Fruit fly (Drosophila melanogaster) whole organism, pupa: ENCODE measurements around the gene daw.

Experiments used
- CG10348 ChIP-seq: fragments of 200-800 bp; sonication (Bioruptor generic); IDR thresholded peaks from 2 replicates; pipeline ENCODE4 v1.3.6; 2022; ENCODE audit warnings: missing biosample characterization, missing genetic modification characterization
- CG12605 ChIP-seq: fragments of 200-800 bp; sonication (Bioruptor generic); IDR thresholded peaks from 2 replicates; pipeline ENCODE4 v1.3.6; 2022; ENCODE audit warnings: missing biosample characterization, missing genetic modification characterization
- CG13204 ChIP-seq: fragments of 200-800 bp; sonication (Bioruptor generic); optimal IDR thresholded peaks from 2 replicates; lab custom pipeline; 2018; ENCODE audit warnings: missing biosample characterization, mild to moderate bottlenecking, missing genetic modification characterization, moderate library complexity
- CG14655 ChIP-seq: fragments of 200-800 bp; sonication (Bioruptor generic); optimal IDR thresholded peaks from 3 replicates; lab custom pipeline; 2017; ENCODE audit warnings: mild to moderate bottlenecking, missing biosample characterization, missing genetic modification reagents, missing genetic modification characterization
- CG8159 ChIP-seq: fragments of 200-800 bp; sonication (Bioruptor generic); optimal IDR thresholded peaks from 3 replicates; lab custom pipeline; 2018; ENCODE audit warnings: missing biosample characterization, mild to moderate bottlenecking, missing genetic modification characterization, moderate library complexity
- CG8301 ChIP-seq: fragments of 200-800 bp; sonication (Bioruptor generic); optimal IDR thresholded peaks from 2 replicates; lab custom pipeline; 2018; ENCODE audit warnings: missing biosample characterization, mild to moderate bottlenecking, missing genetic modification characterization
- EcR ChIP-seq: fragments of 200-800 bp; sonication (Bioruptor generic); optimal IDR thresholded peaks from 3 replicates; lab custom pipeline; 2019; ENCODE audit warnings: missing biosample characterization, missing genetic modification characterization, mild to moderate bottlenecking, moderate library complexity, missing genetic modification reagents
- Ets98B ChIP-seq: fragments of 200-800 bp; sonication (Bioruptor generic); IDR thresholded peaks from 2 replicates; pipeline ENCODE4 v1.3.6; 2022; ENCODE audit warnings: missing biosample characterization, missing genetic modification characterization
- Pif1A ChIP-seq: fragments of 200-800 bp; sonication (Bioruptor generic); optimal IDR thresholded peaks from 3 replicates; lab custom pipeline; 2016; ENCODE audit warnings: missing biosample characterization, missing genetic modification characterization
- Pif1B ChIP-seq: fragments of 200-800 bp; sonication (Bioruptor generic); optimal IDR thresholded peaks from 3 replicates; lab custom pipeline; 2016; ENCODE audit warnings: missing biosample characterization, missing genetic modification characterization
- Snoo ChIP-seq: fragments of 200-800 bp; sonication (Bioruptor generic); optimal IDR thresholded peaks from 3 replicates; lab custom pipeline; 2017; ENCODE audit warnings: missing biosample characterization, mild to moderate bottlenecking, missing genetic modification characterization, inconsistent platforms
- rn ChIP-seq: fragments of 200-800 bp; sonication (Bioruptor generic); IDR thresholded peaks from 2 replicates; pipeline ENCODE4 v1.3.6; 2022; ENCODE audit warnings: missing biosample characterization, missing genetic modification characterization

dm6 chr2L:2800956-2801776 is 3.9 kb upstream of the daw start:
- TF ChIP-seq Snoo (tag; lab: Kevin White, UChicago) (no peak), rn (no peak), EcR (no peak), CG8159 (tag; lab: Kevin White, UChicago) (no peak), Pif1B (GFP tag; lab: Kevin White, UChicago) (no peak), CG12605 (GFP tag; lab: Robert Waterston, UW) (no peak), Pif1A (GFP tag; lab: Kevin White, UChicago) (no peak), CG8301 (tag; lab: Kevin White, UChicago) (no peak), CG10348 (no peak), CG14655 (no peak), CG13204 (GFP tag; lab: Kevin White, UChicago) (no peak), Ets98B (GFP tag; lab: Robert Waterston, UW) (no peak)
